Worm (Caenorhabditis elegans): ENCODE results near the gene K12B6.4.

ce11 chrV:6321733-6322198, 40.7 kb upstream of the K12B6.4 start, which contains the start of gene T28C12.15:
- TF ChIP-seq unc-62 (GFP tag; optimal IDR thresholded peaks at IDR 0.05) (no peak), pha-4 (tag; optimal IDR thresholded peaks at IDR 0.05) (no peak), ztf-11 (tag; optimal IDR thresholded peaks at IDR 0.05) (no peak)

Data from whole organism, mixed stage, embryonic.